Worm (Caenorhabditis elegans) whole organism, midembryonic: ENCODE measurements around the gene cest-24.

Experiments used
- T22C8.4 ChIP-seq: fragments of 200-800 bp; sonication (Bioruptor generic); IDR thresholded peaks from 2 replicates; pipeline ENCODE4 v1.3.6; 2022; ENCODE audit warnings: missing genetic modification characterization, missing compliant biosample characterization
- cog-1 ChIP-seq: sonication (generic microtip); optimal IDR thresholded peaks from 2 replicates; lab custom pipeline; 2016; ENCODE audit warnings: missing genetic modification characterization, missing compliant biosample characterization
- flt-1 ChIP-seq: fragments of 200-800 bp; sonication (Bioruptor generic); IDR thresholded peaks from 2 replicates; pipeline ENCODE4 v1.3.6; 2022; ENCODE audit warnings: missing genetic modification characterization, missing compliant biosample characterization
- klf-2 ChIP-seq: fragments of 200-800 bp; sonication (Bioruptor generic); conservative IDR thresholded peaks from 2 replicates; pipeline ENCODE4 v1.3.6; 2022; ENCODE audit warnings: missing genetic modification reagents, missing genetic modification characterization, missing compliant biosample characterization
- med-1 ChIP-seq: sonication (generic microtip); optimal IDR thresholded peaks from 2 replicates; lab custom pipeline; 2017; ENCODE audit warnings: missing genetic modification characterization, mild to moderate bottlenecking, missing compliant biosample characterization, antibody characterized with exemption, missing genetic modification reagents; ENCODE audit not compliant: insufficient read depth
- ref-1 ChIP-seq: fragments of 200-800 bp; sonication (Bioruptor generic); conservative IDR thresholded peaks from 2 replicates; pipeline ENCODE4 v1.3.6; 2022; ENCODE audit warnings: missing genetic modification reagents, missing genetic modification characterization, missing compliant biosample characterization
- tab-1 ChIP-seq: fragments of 200-800 bp; sonication (Bioruptor generic); IDR thresholded peaks from 2 replicates; pipeline ENCODE4 v1.3.6; 2022; ENCODE audit warnings: missing genetic modification characterization, missing compliant biosample characterization
- ztf-23 ChIP-seq: fragments of 200-800 bp; sonication (Bioruptor generic); IDR thresholded peaks from 2 replicates; pipeline ENCODE4 v1.3.6; 2022; ENCODE audit warnings: missing genetic modification reagents, missing genetic modification characterization, missing compliant biosample characterization
- ztf-29 ChIP-seq: fragments of 200-800 bp; sonication (Bioruptor generic); IDR thresholded peaks from 2 replicates; pipeline ENCODE4 v1.3.6; 2022; ENCODE audit warnings: missing genetic modification reagents, missing genetic modification characterization, missing compliant biosample characterization

The cest-24 gene

ce11 chrV:6316632-6317031, at the start of gene cest-24:
cest-24 (plus strand) TSS chrV:6316932.
- TF ChIP-seq tab-1 (GFP tag; lab: Robert Waterston, UW) (no peak), ztf-23 (GFP tag; lab: Robert Waterston, UW) (no peak), cog-1 (tag; lab: Kevin White, UChicago) (no peak), flt-1 (GFP tag; lab: Robert Waterston, UW) (no peak), klf-2 (no peak), T22C8.4 (GFP tag; lab: Robert Waterston, UW) (no peak), med-1 (GFP tag; lab: Kevin White, UChicago) (no peak), ref-1 (GFP tag; lab: Robert Waterston, UW) (no peak), ztf-29 (GFP tag; lab: Robert Waterston, UW) (no peak)

ce11 chrV:6267237-6267812, 49.4 kb upstream of the cest-24 start, which contains the start of gene mrck-1:
mrck-1 (minus strand) TSS chrV:6267287.
- TF ChIP-seq tab-1 (GFP tag; lab: Robert Waterston, UW) (peak; percentile 90), cog-1 (tag; lab: Kevin White, UChicago) (peak; percentile 94), T22C8.4 (GFP tag; lab: Robert Waterston, UW) (peak; percentile 71), flt-1 (GFP tag; lab: Robert Waterston, UW) (peak; percentile 91), ztf-29 (GFP tag; lab: Robert Waterston, UW) (peak; percentile 60; the same call in 1 of the 2 replicates), ztf-23 (GFP tag; lab: Robert Waterston, UW) (peak; percentile 87), klf-2 (peak; percentile 61), ref-1 (GFP tag; lab: Robert Waterston, UW) (peak; percentile 59), med-1 (GFP tag; lab: Kevin White, UChicago) (peak; percentile 53)

- TF ChIP-seq tab-1 (GFP tag; lab: Robert Waterston, UW) (no peak), ztf-29 (GFP tag; lab: Robert Waterston, UW) (no peak), med-1 (GFP tag; lab: Kevin White, UChicago) (no peak)
Measured at ce11 chrV:6267978-6268377, 48.8 kb upstream of the cest-24 start.

DNA sequence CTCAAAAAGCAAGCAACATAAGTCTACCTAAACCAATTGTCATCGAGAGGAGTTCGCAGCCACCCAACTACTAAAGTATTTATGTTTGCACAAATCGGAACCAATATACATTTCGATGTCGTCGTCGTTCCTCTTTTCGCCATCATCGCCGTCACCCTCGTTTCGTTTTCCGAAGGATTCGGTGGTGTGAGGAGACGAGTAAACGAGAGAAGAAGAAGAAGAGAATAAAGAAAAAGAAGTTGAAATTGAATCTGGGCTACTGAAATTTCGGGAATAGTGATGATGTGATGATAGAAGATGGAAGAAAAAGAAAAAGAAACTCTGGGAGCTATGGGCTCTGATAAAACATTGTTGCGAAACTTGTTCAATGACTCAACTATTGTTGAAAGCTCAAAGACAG, 48.2 kb upstream of the cest-24 start:
- no peak for TF ChIP-seq tab-1 (GFP tag; lab: Robert Waterston, UW)
- TF ChIP-seq ztf-23 (GFP tag; lab: Robert Waterston, UW), result no peak
- TF ChIP-seq ref-1 (GFP tag; lab: Robert Waterston, UW), result no peak
- no peak for TF ChIP-seq flt-1 (GFP tag; lab: Robert Waterston, UW)
- TF ChIP-seq ztf-29 (GFP tag; lab: Robert Waterston, UW), result no peak
- TF ChIP-seq cog-1 (tag; lab: Kevin White, UChicago), result no peak
- TF ChIP-seq klf-2, result no peak
- no peak for TF ChIP-seq T22C8.4 (GFP tag; lab: Robert Waterston, UW)
- TF ChIP-seq med-1 (GFP tag; lab: Kevin White, UChicago), result no peak

DNA sequence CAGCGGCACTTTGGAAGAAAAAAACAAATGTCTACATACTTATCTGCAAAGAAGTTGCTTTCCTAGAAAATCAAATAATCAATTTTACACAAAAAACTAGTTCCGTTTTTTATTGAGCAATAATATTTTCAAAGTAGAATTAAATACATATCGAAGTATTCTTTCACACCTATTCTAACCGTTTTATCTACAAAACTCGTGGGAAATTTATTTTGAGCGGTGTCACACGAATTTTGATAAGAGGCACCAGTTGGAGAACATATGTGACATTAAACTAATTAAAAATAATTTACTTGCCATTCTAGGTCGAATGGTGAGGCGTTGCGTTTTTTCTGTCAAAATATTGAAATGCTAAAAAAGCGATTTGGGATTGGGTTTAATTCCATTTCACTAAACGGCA, 47.8 kb upstream of the cest-24 start:
- TF ChIP-seq flt-1 (GFP tag; lab: Robert Waterston, UW), result no peak
- TF ChIP-seq T22C8.4 (GFP tag; lab: Robert Waterston, UW), result no peak
- TF ChIP-seq ref-1 (GFP tag; lab: Robert Waterston, UW), result no peak
- TF ChIP-seq ztf-23 (GFP tag; lab: Robert Waterston, UW), result no peak
- TF ChIP-seq klf-2, result no peak
- no peak for TF ChIP-seq med-1 (GFP tag; lab: Kevin White, UChicago)
- TF ChIP-seq tab-1 (GFP tag; lab: Robert Waterston, UW), result no peak
- TF ChIP-seq cog-1 (tag; lab: Kevin White, UChicago), result no peak
- no peak for TF ChIP-seq ztf-29 (GFP tag; lab: Robert Waterston, UW)

ce11 chrV:6270097-6270496, 46.6 kb upstream of the cest-24 start:
- TF ChIP-seq tab-1 (GFP tag; lab: Robert Waterston, UW) (no peak), cog-1 (tag; lab: Kevin White, UChicago) (no peak), flt-1 (GFP tag; lab: Robert Waterston, UW) (0 out of 2 replicates have a peak, but pooled peaks have one; percentile 4), med-1 (GFP tag; lab: Kevin White, UChicago) (no peak), klf-2 (no peak), ztf-29 (GFP tag; lab: Robert Waterston, UW) (no peak), ref-1 (GFP tag; lab: Robert Waterston, UW) (no peak)

- TF ChIP-seq ztf-23 (GFP tag; lab: Robert Waterston, UW), result no peak
- TF ChIP-seq klf-2, result no peak
- TF ChIP-seq ref-1 (GFP tag; lab: Robert Waterston, UW), result no peak
- no peak for TF ChIP-seq tab-1 (GFP tag; lab: Robert Waterston, UW)
- no peak for TF ChIP-seq med-1 (GFP tag; lab: Kevin White, UChicago)
- no peak for TF ChIP-seq T22C8.4 (GFP tag; lab: Robert Waterston, UW)
- TF ChIP-seq cog-1 (tag; lab: Kevin White, UChicago), result no peak
- TF ChIP-seq ztf-29 (GFP tag; lab: Robert Waterston, UW), result no peak
- TF ChIP-seq flt-1 (GFP tag; lab: Robert Waterston, UW), result no peak
Measured at ce11 chrV:6270552-6270951, 46.2 kb upstream of the cest-24 start, which contains the start of gene F31F7.2. F31F7.2 (plus strand) TSS chrV:6270852.

ce11 chrV:6275209-6275608, 41.5 kb upstream of the cest-24 start:
- TF ChIP-seq ztf-23 (GFP tag; lab: Robert Waterston, UW) (no peak), flt-1 (GFP tag; lab: Robert Waterston, UW) (no peak), cog-1 (tag; lab: Kevin White, UChicago) (no peak), med-1 (GFP tag; lab: Kevin White, UChicago) (no peak), T22C8.4 (GFP tag; lab: Robert Waterston, UW) (no peak), klf-2 (no peak), ref-1 (GFP tag; lab: Robert Waterston, UW) (no peak), ztf-29 (GFP tag; lab: Robert Waterston, UW) (no peak), tab-1 (GFP tag; lab: Robert Waterston, UW) (no peak)

- TF ChIP-seq flt-1 (GFP tag; lab: Robert Waterston, UW) (no peak), cog-1 (tag; lab: Kevin White, UChicago) (no peak), tab-1 (GFP tag; lab: Robert Waterston, UW) (no peak), T22C8.4 (GFP tag; lab: Robert Waterston, UW) (no peak), klf-2 (no peak), ztf-29 (GFP tag; lab: Robert Waterston, UW) (no peak), ztf-23 (GFP tag; lab: Robert Waterston, UW) (no peak), med-1 (GFP tag; lab: Kevin White, UChicago) (no peak)
Measured at ce11 chrV:6276205-6276604, 40.5 kb upstream of the cest-24 start, which contains the start of gene F31F7.1. F31F7.1 (plus strand) TSS chrV:6276439.
